Fruit fly (Drosophila melanogaster): ENCODE data around the gene Ddx1.
A peak's percentile ranks its signal among the peaks of the same experiment; 100 is the strongest.

Gene Ddx1

DNA sequence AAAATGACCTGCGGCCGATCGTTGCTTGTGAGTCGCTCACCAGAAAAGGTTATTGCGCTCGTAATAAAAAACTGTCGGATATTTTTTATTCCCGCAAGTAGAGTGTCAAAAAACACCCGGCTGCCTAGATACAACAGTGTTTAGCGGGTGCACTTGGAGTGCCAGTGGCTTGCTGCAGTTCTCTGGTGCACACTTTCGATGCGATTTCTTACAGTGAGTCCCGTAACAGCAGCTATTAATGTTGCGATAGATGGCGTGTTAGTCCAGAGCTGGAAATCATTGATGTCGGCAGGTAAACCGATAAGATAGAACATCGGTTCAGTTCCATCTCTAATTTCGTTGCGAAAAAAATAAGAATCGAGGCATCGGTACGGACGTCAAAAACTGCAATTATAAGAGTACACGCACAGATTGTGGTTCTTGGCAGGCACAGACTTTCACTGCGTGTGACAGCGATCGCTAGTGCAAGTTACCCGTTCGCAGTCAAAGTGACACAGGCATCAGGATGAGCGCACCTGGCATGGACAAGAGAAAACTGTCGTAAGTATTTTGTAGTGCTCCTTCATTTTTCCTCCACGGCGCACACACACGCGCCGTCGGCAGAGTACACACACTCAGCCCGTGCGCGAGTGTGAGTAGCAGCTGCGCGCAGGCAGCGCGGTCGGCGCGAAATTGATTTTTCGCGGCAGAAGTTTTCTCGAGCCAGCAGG, 4.2 kb downstream of the Ddx1 start, which contains the start of gene Csp (continued):
- TF ChIP-seq ATbp (GFP tag; optimal IDR thresholded peaks at IDR 0.05) (no peak), CG8359 (GFP tag; optimal IDR thresholded peaks at IDR 0.05; ENCODE audit: borderline replicate concordance) (peak; percentile 21), sd (tag; optimal IDR thresholded peaks at IDR 0.05) (no peak), Blimp-1 (GFP tag; optimal IDR thresholded peaks at IDR 0.05) (peak; percentile 15), CG5180 (GFP tag; optimal IDR thresholded peaks at IDR 0.05) (no peak), br (optimal IDR thresholded peaks at IDR 0.05) (no peak), pfk (GFP tag; optimal IDR thresholded peaks at IDR 0.05) (peak; percentile 18), sisA (GFP tag; IDR thresholded peaks at IDR 0.05) (no peak), CG12299 (tag; optimal IDR thresholded peaks at IDR 0.05) (peak; percentile 56), gem (tag; optimal IDR thresholded peaks at IDR 0.05) (no peak), ci (GFP tag; IDR thresholded peaks at IDR 0.05) (peak; percentile 59), CG11696 (GFP tag; IDR thresholded peaks at IDR 0.05) (no peak), CG7556 (GFP tag; optimal IDR thresholded peaks at IDR 0.05) (no peak), CG8388 (GFP tag; optimal IDR thresholded peaks at IDR 0.05) (peak; percentile 27), CG1832 (GFP tag; optimal IDR thresholded peaks at IDR 0.05) (no peak), mld (GFP tag; IDR thresholded peaks at IDR 0.05; ENCODE audit: partially characterized antibody) (no peak), CG7839 (tag; optimal IDR thresholded peaks at IDR 0.05) (no peak), NFAT (GFP tag; IDR thresholded peaks at IDR 0.05) (peak; percentile 45; the same call in 1 of the 2 replicates), Neu2 (GFP tag; optimal IDR thresholded peaks at IDR 0.05; ENCODE audit: borderline replicate concordance) (peak; percentile 55), CG14667 (GFP tag; IDR thresholded peaks at IDR 0.05) (no peak), E2f1 (GFP tag; IDR thresholded peaks at IDR 0.05) (no peak), Sin3A (optimal IDR thresholded peaks at IDR 0.05) (peak; percentile 40), CG6765 (GFP tag; optimal IDR thresholded peaks at IDR 0.05) (peak; percentile 20), CG4424 (GFP tag; optimal IDR thresholded peaks at IDR 0.05) (no peak), Bteb2 (GFP tag; optimal IDR thresholded peaks at IDR 0.05) (no peak), aop (GFP tag; IDR thresholded peaks at IDR 0.05) (0 out of 2 replicates have a peak, but pooled peaks have one; percentile 5), lbe (GFP tag; optimal IDR thresholded peaks at IDR 0.05) (no peak), CG1602 (GFP tag; optimal IDR thresholded peaks at IDR 0.05) (no peak), Fer1 (GFP tag; optimal IDR thresholded peaks at IDR 0.05) (peak; percentile 44), Pdp1 (GFP tag; optimal IDR thresholded peaks at IDR 0.05) (peak; percentile 4 to 60), CG31365 (tag; optimal IDR thresholded peaks at IDR 0.05) (no peak), vvl (GFP tag; IDR thresholded peaks at IDR 0.05) (peak; percentile 45; the same call in 1 of the 2 replicates), gfzf (GFP tag; optimal IDR thresholded peaks at IDR 0.05) (peak; percentile 39), tx (GFP tag; optimal IDR thresholded peaks at IDR 0.05) (no peak), CG14441 (GFP tag; IDR thresholded peaks at IDR 0.05) (no peak), gcm2 (GFP tag; optimal IDR thresholded peaks at IDR 0.05) (no peak), caup (GFP tag; optimal IDR thresholded peaks at IDR 0.05; ENCODE audit: severe bottlenecking) (no peak), zfh1 (GFP tag; IDR thresholded peaks at IDR 0.05) (no peak), gsb-n (tag; optimal IDR thresholded peaks at IDR 0.05) (no peak), ab (GFP tag; optimal IDR thresholded peaks at IDR 0.05) (no peak), sima (GFP tag; optimal IDR thresholded peaks at IDR 0.05) (no peak), twi (tag; optimal IDR thresholded peaks at IDR 0.05) (no peak), tio (GFP tag; optimal IDR thresholded peaks at IDR 0.05) (no peak), CG6683 (GFP tag; optimal IDR thresholded peaks at IDR 0.05) (no peak), grau (tag; optimal IDR thresholded peaks at IDR 0.05) (peak; percentile 38), tap (tag; optimal IDR thresholded peaks at IDR 0.05) (no peak), crc (GFP tag; optimal IDR thresholded peaks at IDR 0.05) (no peak), CG9797 (GFP tag; optimal IDR thresholded peaks at IDR 0.05) (peak; percentile 47), CG12236 (GFP tag; optimal IDR thresholded peaks at IDR 0.05) (no peak), Hr3 (GFP tag; optimal IDR thresholded peaks at IDR 0.05) (no peak)
